Worm (Caenorhabditis elegans) whole organism, L2 larva: Measurements from ENCODE around the gene mbk-2.

ENCODE experiments used
- C34F6.9 ChIP-seq: fragments of 150-350 bp; optimal IDR thresholded peaks from 2 replicates; lab custom pipeline; 2014; ENCODE audit warnings: missing biosample characterization, missing genetic modification characterization
- F13H6.1 ChIP-seq: sonication (generic microtip); optimal IDR thresholded peaks from 2 replicates; lab custom pipeline; 2016; ENCODE audit warnings: missing genetic modification characterization, missing compliant biosample characterization
- ZK546.5 ChIP-seq: sonication (generic microtip); optimal IDR thresholded peaks from 2 replicates; lab custom pipeline; 2017; ENCODE audit warnings: missing biosample characterization, missing genetic modification characterization
- alr-1 ChIP-seq: fragments of 150-350 bp; optimal IDR thresholded peaks from 2 replicates; lab custom pipeline; 2014; ENCODE audit warnings: missing biosample characterization, missing genetic modification characterization
- aly-2 ChIP-seq: fragments of 150-350 bp; optimal IDR thresholded peaks from 2 replicates; lab custom pipeline; 2014; ENCODE audit warnings: missing biosample characterization, missing genetic modification characterization
- blmp-1 ChIP-seq: sonication (generic microtip); optimal IDR thresholded peaks from 2 replicates; lab custom pipeline; 2017; ENCODE audit warnings: missing genetic modification characterization, mild to moderate bottlenecking, missing compliant biosample characterization, antibody characterized with exemption, moderate library complexity; ENCODE audit not compliant: insufficient read depth
- ceh-16 ChIP-seq: fragments of 150-350 bp; optimal IDR thresholded peaks from 2 replicates; lab custom pipeline; 2014; ENCODE audit warnings: missing biosample characterization, missing genetic modification characterization
- ceh-82 ChIP-seq: fragments of 150-350 bp; optimal IDR thresholded peaks from 2 replicates; lab custom pipeline; 2014; ENCODE audit warnings: missing biosample characterization, missing genetic modification characterization
- egl-27 ChIP-seq: sonication (generic microtip); optimal IDR thresholded peaks from 3 replicates; lab custom pipeline; 2017; ENCODE audit warnings: missing biosample characterization, missing genetic modification reagents, missing genetic modification characterization
- elt-1 ChIP-seq: fragments of 150-350 bp; optimal IDR thresholded peaks from 2 replicates; lab custom pipeline; 2014; ENCODE audit warnings: missing biosample characterization, missing genetic modification characterization
- elt-3 ChIP-seq: sonication (generic microtip); optimal IDR thresholded peaks from 2 replicates; lab custom pipeline; 2017; ENCODE audit warnings: missing biosample characterization, missing genetic modification characterization
- fos-1 ChIP-seq: fragments of 150-350 bp; optimal IDR thresholded peaks from 2 replicates; lab custom pipeline; 2014; ENCODE audit warnings: missing biosample characterization, missing genetic modification characterization
- gmeb-1 ChIP-seq: fragments of 150-350 bp; optimal IDR thresholded peaks from 2 replicates; lab custom pipeline; 2014; ENCODE audit warnings: missing biosample characterization, missing genetic modification characterization
- lin-13 ChIP-seq: fragments of 150-350 bp; optimal IDR thresholded peaks from 2 replicates; lab custom pipeline; 2014; ENCODE audit warnings: missing biosample characterization, missing genetic modification reagents, missing genetic modification characterization
- lin-39 ChIP-seq: fragments of 150-350 bp; optimal IDR thresholded peaks from 2 replicates; lab custom pipeline; 2014; ENCODE audit warnings: missing biosample characterization, missing genetic modification reagents, missing genetic modification characterization
- lsy-2 ChIP-seq, 2 experiments: fragments of 150-350 bp in 1 of 2; sonication (generic microtip) in 1 of 2; optimal IDR thresholded peaks; 2 replicates each; lab custom pipeline; 2014 to 2017; ENCODE audit warnings: missing biosample characterization in 2 of 2, missing genetic modification characterization in 2 of 2
- mab-5 ChIP-seq: fragments of 150-350 bp; optimal IDR thresholded peaks from 2 replicates; lab custom pipeline; 2014; ENCODE audit warnings: missing biosample characterization, missing genetic modification characterization
- mbf-1 ChIP-seq: sonication (generic microtip); optimal IDR thresholded peaks from 2 replicates; lab custom pipeline; 2017; ENCODE audit warnings: missing biosample characterization, missing genetic modification characterization
- mdl-1 ChIP-seq, 2 experiments: fragments of 150-350 bp in 1 of 2; sonication (generic microtip) in 1 of 2; optimal IDR thresholded peaks; 2 replicates each; lab custom pipeline; 2017; ENCODE audit warnings: missing biosample characterization in 2 of 2, missing genetic modification characterization in 2 of 2
- nhr-10 ChIP-seq: sonication (generic microtip); optimal IDR thresholded peaks from 2 replicates; lab custom pipeline; 2017; ENCODE audit warnings: missing biosample characterization, missing genetic modification characterization
- nhr-12 ChIP-seq: fragments of 150-350 bp; optimal IDR thresholded peaks from 2 replicates; lab custom pipeline; 2014; ENCODE audit warnings: missing biosample characterization, missing genetic modification characterization
- nhr-129 ChIP-seq: fragments of 150-350 bp; optimal IDR thresholded peaks from 2 replicates; lab custom pipeline; 2014; ENCODE audit warnings: missing biosample characterization, missing genetic modification characterization
- nhr-21 ChIP-seq: fragments of 150-350 bp; optimal IDR thresholded peaks from 2 replicates; lab custom pipeline; 2014; ENCODE audit warnings: missing biosample characterization, missing genetic modification characterization
- nhr-237 ChIP-seq: fragments of 150-350 bp; optimal IDR thresholded peaks from 2 replicates; lab custom pipeline; 2014; ENCODE audit warnings: missing biosample characterization, missing genetic modification characterization
- nhr-6 ChIP-seq: fragments of 150-350 bp; optimal IDR thresholded peaks from 2 replicates; lab custom pipeline; 2014; ENCODE audit warnings: missing biosample characterization, missing genetic modification characterization
- nhr-77 ChIP-seq: fragments of 150-350 bp; optimal IDR thresholded peaks from 2 replicates; lab custom pipeline; 2014; ENCODE audit warnings: missing biosample characterization, missing genetic modification characterization
- peb-1 ChIP-seq: fragments of 150-350 bp; optimal IDR thresholded peaks from 2 replicates; lab custom pipeline; 2014; ENCODE audit warnings: missing biosample characterization, missing genetic modification characterization
- sem-4 ChIP-seq: fragments of 150-350 bp; optimal IDR thresholded peaks from 2 replicates; lab custom pipeline; 2014; ENCODE audit warnings: missing biosample characterization, missing genetic modification reagents, missing genetic modification characterization
- skn-1 ChIP-seq: sonication (generic microtip); optimal IDR thresholded peaks from 2 replicates; lab custom pipeline; 2017; ENCODE audit warnings: missing biosample characterization, missing genetic modification characterization
- snpc-4 ChIP-seq: fragments of 150-350 bp; optimal IDR thresholded peaks from 2 replicates; lab custom pipeline; 2014; ENCODE audit warnings: missing biosample characterization, missing genetic modification characterization
- unc-39 ChIP-seq: fragments of 150-350 bp; optimal IDR thresholded peaks from 2 replicates; lab custom pipeline; 2014; ENCODE audit warnings: missing biosample characterization, missing genetic modification characterization
- unc-62 ChIP-seq: fragments of 150-350 bp; optimal IDR thresholded peaks from 2 replicates; lab custom pipeline; 2014; ENCODE audit warnings: missing biosample characterization, missing genetic modification reagents, missing genetic modification characterization
- ztf-11 ChIP-seq: sonication (generic microtip); optimal IDR thresholded peaks from 2 replicates; lab custom pipeline; 2017; ENCODE audit warnings: missing biosample characterization, missing genetic modification characterization

mbk-2 gene

ce11 chrIV:13041486-13041885, 32.5 kb downstream of the mbk-2 start:
- TF ChIP-seq snpc-4 (tag; lab: Kevin White, UChicago) (no peak), skn-1 (no peak), mab-5 (no peak), ceh-82 (no peak), gmeb-1 (tag; lab: Kevin White, UChicago) (no peak), unc-62 (GFP tag; lab: Kevin White, UChicago) (no peak), elt-1 (tag; lab: Kevin White, UChicago) (no peak), nhr-21 (tag; lab: Kevin White, UChicago) (no peak), nhr-10 (tag; lab: Kevin White, UChicago) (no peak), nhr-77 (tag; lab: Kevin White, UChicago) (no peak), lin-13 (GFP tag; lab: Kevin White, UChicago) (no peak), mdl-1 (tag; optimal IDR thresholded peaks at IDR 0.05; lab: Kevin White, UChicago) (no peak), alr-1 (no peak), ztf-11 (tag; lab: Kevin White, UChicago) (no peak)

DNA sequence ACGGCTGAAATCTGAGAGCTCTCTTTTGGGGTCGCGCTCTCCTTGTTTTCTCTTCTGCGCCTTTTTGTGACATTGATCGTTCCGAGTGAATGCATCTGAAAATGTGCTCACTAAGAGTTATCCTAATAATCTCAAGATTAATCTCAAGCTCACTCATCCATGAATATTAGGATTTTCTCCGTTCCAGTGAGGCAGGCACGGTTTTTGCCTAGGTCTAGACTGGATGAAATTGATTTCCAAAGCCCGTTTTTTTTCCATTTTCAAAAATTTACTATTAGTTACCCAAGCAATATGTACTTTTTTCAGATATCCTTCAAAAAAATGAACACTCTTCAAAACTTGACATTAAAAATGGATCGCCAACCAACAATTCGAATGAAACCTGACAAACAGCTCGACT, 33.1 kb downstream of the mbk-2 start, which contains the start of gene amt-2:
Gene amt-2 (plus strand): TSS at position 301 of the 400 bp plus-strand sequence.
- TF ChIP-seq nhr-12 (tag; lab: Kevin White, UChicago) (no peak), blmp-1 (no peak), aly-2 (tag; lab: Kevin White, UChicago) (no peak)

DNA sequence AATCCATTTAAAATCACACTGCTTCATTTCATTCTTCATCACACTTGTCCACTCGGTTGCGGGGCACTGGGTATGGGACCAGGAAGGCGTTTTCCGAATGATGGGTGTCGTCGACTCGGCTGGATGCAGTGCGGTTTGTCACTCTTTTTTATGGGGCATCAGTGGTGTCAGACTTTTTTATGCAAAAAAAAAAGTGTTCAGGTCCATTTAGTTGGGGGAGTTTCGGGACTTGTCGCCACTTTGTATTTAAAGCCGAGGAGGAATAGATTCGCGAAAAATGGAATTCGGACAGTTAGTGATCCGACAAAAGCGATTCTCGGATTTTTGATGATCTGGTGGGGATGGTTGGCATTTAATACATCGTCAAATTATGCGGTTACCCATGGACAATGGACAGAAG, 36.0 kb downstream of the mbk-2 start:
- TF ChIP-seq blmp-1: no peak
- no peak for TF ChIP-seq nhr-237 (tag; lab: Kevin White, UChicago)
- no peak for TF ChIP-seq elt-1 (tag; lab: Kevin White, UChicago)
- no peak for TF ChIP-seq unc-62 (GFP tag; lab: Kevin White, UChicago)
- no peak for TF ChIP-seq lin-39 (tag; lab: Kevin White, UChicago)
- TF ChIP-seq, all 48 proteins: peak for 0

DNA sequence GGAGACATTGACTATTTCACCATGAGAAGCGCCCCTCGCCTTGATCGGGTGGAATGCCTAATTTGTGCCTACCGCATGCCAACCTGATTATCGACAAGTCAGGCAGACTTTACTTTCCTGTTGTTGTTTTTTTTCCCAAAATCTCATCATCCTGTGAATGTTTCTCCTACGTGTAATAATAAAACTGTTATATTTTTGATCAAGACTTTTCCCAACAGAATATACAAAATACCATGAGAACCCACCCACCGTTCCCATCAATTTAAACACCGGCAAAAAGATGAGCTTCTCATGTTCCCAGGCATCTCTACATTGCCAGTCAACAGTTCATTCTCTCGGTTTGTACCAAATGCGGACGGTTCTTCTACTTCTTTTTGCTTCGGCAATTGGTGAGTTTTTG, 37.9 kb downstream of the mbk-2 start, which contains the start of gene scl-9:
Gene scl-9 (plus strand): TSS at position 301 of the 400 bp plus-strand sequence.
- TF ChIP-seq sem-4 (tag; lab: Kevin White, UChicago) (no peak), elt-1 (tag; lab: Kevin White, UChicago) (no peak), mab-5 (no peak), snpc-4 (tag; lab: Kevin White, UChicago) (no peak), nhr-77 (tag; lab: Kevin White, UChicago) (no peak), skn-1 (no peak), ceh-16 (tag; lab: Kevin White, UChicago) (no peak), ZK546.5 (tag; lab: Kevin White, UChicago) (no peak), egl-27 (tag; lab: Kevin White, UChicago) (no peak), lsy-2 (tag; optimal IDR thresholded peaks at IDR 0.05; lab: Kevin White, UChicago) (no peak), nhr-12 (tag; lab: Kevin White, UChicago) (no peak), peb-1 (tag; lab: Kevin White, UChicago) (no peak), mbf-1 (tag; lab: Kevin White, UChicago) (no peak), C34F6.9 (tag; lab: Kevin White, UChicago) (no peak), nhr-129 (tag; lab: Kevin White, UChicago) (no peak), blmp-1 (no peak), elt-3 (tag; lab: Kevin White, UChicago) (no peak), nhr-10 (tag; lab: Kevin White, UChicago) (no peak), F13H6.1 (tag; lab: Kevin White, UChicago) (no peak)

- TF ChIP-seq nhr-77 (tag; lab: Kevin White, UChicago) (no peak), mbf-1 (tag; lab: Kevin White, UChicago) (no peak), fos-1 (tag; lab: Kevin White, UChicago) (no peak), nhr-6 (tag; lab: Kevin White, UChicago) (no peak), lin-39 (tag; lab: Kevin White, UChicago) (no peak), unc-39 (tag; lab: Kevin White, UChicago) (no peak), ztf-11 (tag; lab: Kevin White, UChicago) (no peak)
- TF ChIP-seq, all 48 proteins: peak for 0
Observed at ce11 chrIV:13048157-13048556, 39.2 kb downstream of the mbk-2 start, which contains the start of gene scl-10. scl-10 (plus strand) TSS chrIV:13048457.
